Fruit fly (Drosophila melanogaster): Measurements from ENCODE around the gene CG14104.

dm6 chr3L:19844507-19844906, 37.5 kb upstream of the CG14104 start:
- TF ChIP-seq Myc (optimal IDR thresholded peaks at IDR 0.05) = no peak
- TF ChIP-seq insv (optimal IDR thresholded peaks at IDR 0.05) = no peak
- no peak for TF ChIP-seq ttk (optimal IDR thresholded peaks at IDR 0.05)
- no peak for TF ChIP-seq h (optimal IDR thresholded peaks at IDR 0.05)

Data from Kc167 (cell line).